Fruit fly (Drosophila melanogaster) Kc167 (cell line): Measurements from ENCODE around the gene RpS19a.

Source experiments
- Myc ChIP-seq: fragments of >200 bp; optimal IDR thresholded peaks from 2 replicates; lab custom pipeline; 2017; ENCODE audit warnings: missing external identifiers
- Sin3A ChIP-seq: fragments of >200 bp; optimal IDR thresholded peaks from 2 replicates; lab custom pipeline; 2018; ENCODE audit warnings: missing external identifiers
- h ChIP-seq: fragments of >200 bp; optimal IDR thresholded peaks from 3 replicates; lab custom pipeline; 2018; ENCODE audit warnings: missing external identifiers
- insv ChIP-seq: fragments of >200 bp; optimal IDR thresholded peaks from 3 replicates; lab custom pipeline; 2018; ENCODE audit warnings: missing external identifiers
- psq ChIP-seq: fragments of >200 bp; optimal IDR thresholded peaks from 2 replicates; lab custom pipeline; 2017; ENCODE audit warnings: missing external identifiers
- ttk ChIP-seq: sonication (Bioruptor generic); optimal IDR thresholded peaks from 2 replicates; lab custom pipeline; 2017; ENCODE audit warnings: missing external identifiers

The RpS19a gene

DNA sequence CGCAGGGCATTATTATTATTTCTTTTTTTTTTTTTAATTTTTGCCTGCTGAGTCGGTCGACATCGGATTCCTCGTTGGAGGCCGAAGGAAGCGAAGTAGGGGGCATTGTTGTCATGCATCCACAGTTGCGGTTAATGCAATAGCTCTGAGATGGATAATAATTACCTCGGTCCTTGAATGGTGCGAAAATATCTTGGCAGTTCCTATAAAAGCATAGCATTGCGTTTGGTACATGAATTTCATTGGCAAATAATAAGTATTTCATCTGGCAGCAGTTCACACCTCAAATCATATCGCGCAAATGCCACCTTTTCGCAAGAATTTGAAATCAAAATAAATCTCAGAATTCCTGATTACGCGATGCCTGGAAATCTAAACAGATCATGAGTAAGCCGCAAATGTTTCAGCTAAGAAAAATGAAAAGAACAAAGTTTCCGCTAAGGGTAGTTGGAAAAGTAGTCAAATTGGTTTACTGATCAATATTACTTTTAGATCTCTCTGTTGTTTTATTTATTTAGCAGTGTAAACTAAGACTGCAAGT is 9.5 kb downstream of the RpS19a start:
- no peak for TF ChIP-seq ttk (lab: Kevin White, UChicago)
- TF ChIP-seq Sin3A (lab: Kevin White, UChicago) = no peak
- TF ChIP-seq insv (lab: Kevin White, UChicago) = no peak
- no peak for TF ChIP-seq psq (lab: Kevin White, UChicago)
- no peak for TF ChIP-seq Myc (lab: Kevin White, UChicago)
- TF ChIP-seq h (lab: Kevin White, UChicago) = no peak

DNA sequence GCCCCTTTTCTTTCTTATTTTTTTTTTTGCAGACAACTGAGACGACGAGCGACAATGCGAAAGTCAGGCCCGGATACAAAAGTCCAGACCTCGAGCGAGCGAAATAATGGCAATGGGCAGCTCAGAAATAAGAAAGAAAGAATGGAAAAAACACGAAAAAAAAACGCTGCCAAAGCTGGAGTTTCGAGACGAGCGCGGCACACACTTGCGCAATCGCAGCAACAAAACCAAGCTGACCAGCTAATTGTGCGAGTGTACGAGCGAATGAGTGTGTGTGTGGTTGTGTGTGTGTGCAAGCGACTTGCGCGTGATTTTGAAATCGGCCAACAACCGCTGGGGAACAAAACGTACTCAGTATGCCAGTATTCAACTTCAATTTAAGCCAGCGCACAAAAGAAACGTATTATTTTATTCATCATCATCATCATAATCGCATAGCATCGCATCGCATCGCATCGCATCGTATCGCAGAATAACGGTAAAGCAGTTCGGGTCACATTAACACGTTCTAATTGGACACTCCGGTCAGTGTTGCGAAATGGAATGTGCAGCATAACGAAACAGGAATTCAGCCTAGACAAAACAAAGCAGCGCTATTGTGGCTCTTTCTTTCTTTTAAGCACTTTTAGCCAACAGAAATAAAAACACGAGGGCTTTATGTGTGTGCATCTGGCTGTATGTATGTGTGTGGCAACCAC is 10.2 kb downstream of the RpS19a start:
- TF ChIP-seq ttk (lab: Kevin White, UChicago) (no peak), psq (lab: Kevin White, UChicago) (no peak), Sin3A (lab: Kevin White, UChicago) (no peak), Myc (lab: Kevin White, UChicago) (no peak), h (lab: Kevin White, UChicago) (no peak), insv (lab: Kevin White, UChicago) (no peak)

DNA sequence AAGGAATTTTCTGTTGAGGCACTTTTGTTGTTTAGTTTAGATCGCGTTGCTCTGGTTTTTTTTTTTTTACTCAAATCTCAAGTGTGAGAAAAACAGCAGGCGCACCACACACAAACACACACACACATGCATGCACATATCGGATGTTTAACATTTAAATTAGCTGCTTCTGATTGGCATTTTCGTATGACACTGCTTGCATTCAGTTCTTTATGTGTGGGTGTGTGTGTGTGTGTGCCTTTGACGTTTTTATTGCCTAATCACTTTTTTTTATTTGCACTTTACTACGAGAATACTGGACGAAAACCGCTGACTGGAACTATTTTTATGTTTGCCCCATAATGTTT is 10.7 kb downstream of the RpS19a start:
- TF ChIP-seq insv (lab: Kevin White, UChicago) (no peak), psq (lab: Kevin White, UChicago) (no peak), h (lab: Kevin White, UChicago) (no peak), Myc (lab: Kevin White, UChicago) (no peak), ttk (lab: Kevin White, UChicago) (no peak), Sin3A (lab: Kevin White, UChicago) (no peak)

DNA sequence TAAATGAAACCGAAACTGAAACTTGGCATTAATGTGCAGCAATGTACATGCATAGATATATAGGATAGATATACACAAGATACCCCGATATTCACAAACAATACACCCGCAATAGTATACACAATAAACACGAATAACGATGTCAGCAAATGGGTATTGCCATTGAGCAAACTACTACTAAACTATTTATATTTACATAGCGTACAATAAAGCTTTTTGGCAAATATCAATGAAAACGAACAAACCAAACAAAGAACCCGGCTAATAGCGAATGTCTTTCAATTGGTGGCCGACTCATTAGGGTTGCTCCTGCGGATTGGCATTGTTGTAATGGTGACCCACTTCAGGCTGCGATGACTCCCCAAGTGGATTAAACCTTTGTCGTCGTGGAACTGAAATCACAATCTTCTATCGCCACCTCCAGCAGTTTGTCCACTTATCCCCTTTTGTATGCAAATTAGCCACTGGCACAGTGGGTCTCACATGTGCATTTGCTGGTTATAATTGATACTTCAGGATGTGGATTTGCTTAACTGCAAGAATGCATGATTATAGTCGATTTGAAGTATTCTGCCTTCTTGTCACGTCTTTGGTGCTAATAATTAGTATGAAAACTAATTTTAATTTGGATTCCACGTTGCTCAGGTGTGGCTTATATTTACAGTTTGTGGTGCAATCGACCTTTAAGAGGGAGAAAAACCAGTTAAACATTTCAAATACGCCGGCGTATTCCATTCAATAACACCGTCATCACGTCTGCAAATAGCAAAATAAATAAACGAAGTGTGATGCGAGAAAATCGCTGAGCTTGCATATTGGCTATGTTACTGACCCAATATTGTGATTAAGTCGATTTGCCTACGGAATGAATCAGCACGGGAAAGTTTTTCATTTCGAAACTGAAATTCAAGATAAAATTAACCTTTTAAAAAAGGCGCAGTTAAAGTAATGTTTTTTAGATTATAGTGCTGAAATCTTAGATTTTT is 12.7 kb downstream of the RpS19a start:
- TF ChIP-seq h (lab: Kevin White, UChicago) = no peak

DNA sequence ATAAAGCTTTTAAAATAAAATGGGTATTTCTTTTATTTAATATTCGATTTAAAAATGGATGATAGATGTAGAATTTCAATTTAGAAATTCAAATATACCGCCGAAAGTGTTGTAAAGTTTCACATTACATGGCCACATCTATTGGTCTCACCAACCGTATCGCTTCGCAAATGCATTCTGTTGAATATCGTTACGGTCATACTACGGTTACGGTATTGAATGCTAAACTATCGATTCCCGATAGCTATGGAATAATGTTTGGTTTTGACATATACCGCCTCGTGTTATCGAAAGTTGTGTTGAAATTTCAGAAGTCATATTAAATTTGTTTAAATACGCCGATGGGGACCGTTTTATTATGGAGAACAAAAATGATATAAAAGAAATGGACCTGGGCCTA is 13.4 kb downstream of the RpS19a start, which contains the start of the genes CG32573 and CG42512:
TSS of gene CG32573 (plus strand) at position 279 of the 400 bp plus-strand sequence.
TSS of gene CG42512 (plus strand) at position 279 of the 400 bp plus-strand sequence.
- TF ChIP-seq Sin3A (lab: Kevin White, UChicago) (no peak), Myc (lab: Kevin White, UChicago) (no peak), psq (lab: Kevin White, UChicago) (no peak), h (lab: Kevin White, UChicago) (no peak), insv (lab: Kevin White, UChicago) (no peak), ttk (lab: Kevin White, UChicago) (no peak)

DNA sequence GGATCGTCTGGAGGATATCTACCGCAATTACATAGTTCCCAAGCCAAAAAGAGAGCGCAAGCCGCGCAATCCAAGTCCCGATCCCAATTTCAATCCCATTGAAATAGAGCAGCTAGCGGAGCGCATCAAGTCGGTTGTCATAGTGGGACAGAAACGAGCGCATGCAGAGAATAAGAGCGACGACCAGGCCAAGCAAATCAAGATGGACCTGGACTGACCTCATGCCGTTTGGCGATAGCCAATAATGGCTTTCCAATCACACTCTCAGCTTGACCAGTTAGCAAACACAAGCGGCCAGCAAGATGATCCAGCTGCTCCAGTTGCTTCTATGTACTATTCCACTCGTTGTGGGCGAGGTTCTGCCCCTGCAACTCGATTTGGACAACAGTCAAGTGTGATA is 13.9 kb downstream of the RpS19a start:
- TF ChIP-seq Sin3A (lab: Kevin White, UChicago) (no peak), Myc (lab: Kevin White, UChicago) (no peak), h (lab: Kevin White, UChicago) (no peak), ttk (lab: Kevin White, UChicago) (no peak), insv (lab: Kevin White, UChicago) (no peak), psq (lab: Kevin White, UChicago) (no peak)

DNA sequence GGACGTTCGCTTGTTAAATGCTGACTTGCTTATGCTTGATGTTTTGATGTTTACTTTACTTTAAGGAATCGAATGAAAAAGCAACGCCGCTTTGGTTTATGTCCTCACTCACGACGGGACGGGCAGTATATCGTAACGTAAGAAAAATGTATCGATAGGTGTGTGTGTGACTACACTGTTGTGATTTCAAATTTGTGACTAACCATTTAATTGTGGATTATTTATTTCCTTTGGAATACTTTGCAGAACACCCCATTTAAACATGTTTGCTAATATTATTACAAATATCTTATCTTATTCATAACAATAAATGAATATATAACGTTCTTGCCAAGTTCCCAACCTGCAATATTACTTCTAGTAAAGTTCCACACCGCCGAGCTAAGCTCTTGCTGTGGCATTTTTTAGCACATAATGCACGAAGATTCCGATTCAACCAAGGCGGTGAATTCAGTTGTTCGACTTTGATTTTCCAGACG is 17.3 kb downstream of the RpS19a start, which contains the start of the genes Nemp and r:
TSS of gene Nemp (minus strand) at position 85 of the 479 bp plus-strand sequence.
TSS of gene r (plus strand) at position 429 of the 479 bp plus-strand sequence.
- TF ChIP-seq Sin3A (lab: Kevin White, UChicago) (no peak), ttk (lab: Kevin White, UChicago) (no peak), insv (lab: Kevin White, UChicago) (no peak), h (lab: Kevin White, UChicago) (no peak), psq (lab: Kevin White, UChicago) (no peak), Myc (lab: Kevin White, UChicago) (no peak)

DNA sequence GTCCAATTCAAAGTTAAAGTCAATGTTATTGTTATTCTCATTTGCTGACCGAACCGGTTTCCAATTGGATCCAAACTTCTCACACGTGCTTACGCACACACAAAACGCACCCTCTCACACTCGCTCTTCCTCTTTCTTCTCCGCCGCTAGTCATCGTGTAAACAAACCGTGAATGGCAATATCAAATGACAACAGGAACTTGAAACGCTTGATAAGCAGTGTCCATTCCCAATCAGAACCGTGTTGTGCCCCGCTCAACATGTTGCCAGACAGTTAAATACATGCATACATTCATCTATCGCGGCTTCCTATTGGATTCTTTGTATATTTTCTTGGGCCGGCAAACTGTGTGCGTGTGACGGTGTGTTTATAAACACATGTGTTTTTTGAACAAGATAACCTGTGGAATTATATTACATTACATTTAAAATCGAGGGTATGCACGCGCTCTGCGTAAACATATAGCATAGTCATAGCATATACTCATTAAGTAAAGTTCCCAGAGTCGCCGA is 18.1 kb downstream of the RpS19a start:
- TF ChIP-seq ttk (lab: Kevin White, UChicago) = no peak
- TF ChIP-seq Sin3A (lab: Kevin White, UChicago) = no peak
- TF ChIP-seq h (lab: Kevin White, UChicago) = no peak
- no peak for TF ChIP-seq psq (lab: Kevin White, UChicago)
- no peak for TF ChIP-seq Myc (lab: Kevin White, UChicago)
- no peak for TF ChIP-seq insv (lab: Kevin White, UChicago)

DNA sequence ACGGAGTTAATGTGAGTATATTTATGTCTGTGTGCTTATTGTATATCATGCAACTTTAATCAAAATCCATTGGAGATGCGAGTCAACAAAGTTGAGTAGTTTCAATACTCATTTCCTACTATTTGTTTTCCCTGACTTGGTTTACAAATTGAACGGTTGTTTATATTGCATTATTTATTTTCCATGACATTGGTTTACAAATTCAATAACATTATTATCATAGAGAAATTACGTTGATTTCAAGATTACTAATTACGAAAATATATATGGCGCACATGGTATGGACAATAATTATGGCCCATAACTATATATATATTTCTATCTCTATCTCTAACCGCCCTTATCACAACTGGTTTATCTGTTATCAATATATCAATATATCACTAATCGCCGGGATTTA is 22.9 kb downstream of the RpS19a start:
- TF ChIP-seq Sin3A (lab: Kevin White, UChicago) = no peak
- no peak for TF ChIP-seq Myc (lab: Kevin White, UChicago)
- no peak for TF ChIP-seq h (lab: Kevin White, UChicago)
- no peak for TF ChIP-seq insv (lab: Kevin White, UChicago)
- TF ChIP-seq psq (lab: Kevin White, UChicago) = no peak
- no peak for TF ChIP-seq ttk (lab: Kevin White, UChicago)

DNA sequence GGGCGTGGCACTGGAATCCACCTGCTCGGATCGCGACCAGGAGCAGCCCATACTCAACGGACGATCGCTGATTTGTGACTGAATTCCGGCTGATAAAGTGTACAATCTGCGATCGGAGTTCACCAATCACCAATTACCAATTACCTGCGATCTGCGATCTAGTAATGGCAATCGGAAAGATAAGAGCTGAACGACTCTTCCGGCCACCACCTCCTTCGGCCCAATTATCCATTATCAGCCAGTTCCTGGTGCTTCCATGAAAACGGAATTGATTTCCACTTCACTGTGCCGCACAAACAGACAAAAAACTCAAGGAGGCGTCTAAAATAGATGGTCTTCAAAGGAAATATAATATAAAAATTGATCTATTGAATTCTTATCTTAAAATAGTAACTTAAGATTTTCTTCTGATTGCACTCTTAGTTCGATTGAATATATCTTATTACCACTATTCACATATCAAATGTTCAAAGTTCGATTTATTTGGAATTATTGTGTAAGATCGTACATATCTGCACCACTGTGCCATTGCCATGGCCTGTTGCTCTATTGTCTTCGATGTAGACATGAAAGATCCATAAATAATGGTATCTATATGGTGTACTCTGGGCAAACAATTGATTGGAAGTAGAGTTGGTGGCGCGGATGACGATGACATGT is 26.8 kb downstream of the RpS19a start, which contains the start of gene CG15865:
TSS of gene CG15865 (minus strand) at position 51 of the 660 bp plus-strand sequence.
- TF ChIP-seq psq (lab: Kevin White, UChicago) = no peak
- TF ChIP-seq ttk (lab: Kevin White, UChicago) = no peak
- TF ChIP-seq h (lab: Kevin White, UChicago) = no peak
- no peak for TF ChIP-seq Sin3A (lab: Kevin White, UChicago)
- TF ChIP-seq insv (lab: Kevin White, UChicago) = no peak
- TF ChIP-seq Myc (lab: Kevin White, UChicago) = no peak
